Worm (Caenorhabditis elegans) whole organism, L4 larva: ENCODE data around the gene Y57A10A.27.

Experiments used
- D1046.2 ChIP-seq: fragments of 200-800 bp; sonication (Bioruptor generic); IDR thresholded peaks from 2 replicates; pipeline ENCODE4 v1.3.6; 2022; ENCODE audit warnings: missing genetic modification characterization, missing compliant biosample characterization
- F37D6.2 ChIP-seq: sonication (generic microtip); optimal IDR thresholded peaks from 2 replicates; lab custom pipeline; 2016; ENCODE audit warnings: mild to moderate bottlenecking, missing genetic modification characterization, missing compliant biosample characterization
- R02D3.7 ChIP-seq: fragments of 150-350 bp; sonication (generic microtip); optimal IDR thresholded peaks from 3 replicates; lab custom pipeline; 2014; ENCODE audit warnings: missing biosample characterization, missing genetic modification characterization
- Y5F2A.4 ChIP-seq: fragments of 200-800 bp; sonication (Bioruptor generic); optimal IDR thresholded peaks from 2 replicates; lab custom pipeline; 2018; ENCODE audit warnings: mild to moderate bottlenecking, missing genetic modification characterization, missing compliant biosample characterization
- Y75B8A.6 ChIP-seq: fragments of 200-800 bp; sonication (Bioruptor generic); IDR thresholded peaks from 2 replicates; pipeline ENCODE4 v1.3.6; 2022; ENCODE audit warnings: missing genetic modification reagents, missing genetic modification characterization, missing compliant biosample characterization
- aha-1 ChIP-seq: fragments of 150-350 bp; peaks from one replicate; lab custom pipeline; 2014; ENCODE audit warnings: missing biosample characterization, missing genetic modification characterization
- ama-1 ChIP-seq: fragments of 150-350 bp; optimal IDR thresholded peaks from 2 replicates; lab custom pipeline; 2014; ENCODE audit warnings: inconsistent platforms, mixed read lengths
- attf-4 ChIP-seq: sonication (generic microtip); optimal IDR thresholded peaks from 3 replicates; lab custom pipeline; 2017; ENCODE audit warnings: missing biosample characterization, missing genetic modification characterization
- cey-2 ChIP-seq: sonication (generic microtip); optimal IDR thresholded peaks from 3 replicates; lab custom pipeline; 2017; ENCODE audit warnings: missing genetic modification characterization, mild to moderate bottlenecking, missing compliant biosample characterization, antibody characterized with exemption, borderline replicate concordance; ENCODE audit not compliant: insufficient read depth
- ctbp-1 ChIP-seq: fragments of 200-800 bp; sonication (Bioruptor generic); IDR thresholded peaks from 2 replicates; pipeline ENCODE4 v1.3.6; 2022; ENCODE audit warnings: missing genetic modification reagents, missing genetic modification characterization, missing compliant biosample characterization
- dmd-6 ChIP-seq: fragments of 200-800 bp; sonication (Bioruptor generic); IDR thresholded peaks from 2 replicates; pipeline ENCODE4 v1.3.6; 2022; ENCODE audit warnings: missing genetic modification reagents, missing genetic modification characterization, missing compliant biosample characterization
- duxl-1 ChIP-seq: sonication (generic microtip); optimal IDR thresholded peaks from 2 replicates; lab custom pipeline; 2016; ENCODE audit warnings: mild to moderate bottlenecking, missing genetic modification characterization, moderate library complexity, missing compliant biosample characterization; ENCODE audit not compliant: poor library complexity
- dve-1 ChIP-seq: sonication (generic microtip); optimal IDR thresholded peaks from 2 replicates; lab custom pipeline; 2017; ENCODE audit warnings: antibody characterized with exemption, mild to moderate bottlenecking, missing genetic modification characterization, missing compliant biosample characterization; ENCODE audit not compliant: insufficient read depth
- egl-27 ChIP-seq: sonication (generic microtip); optimal IDR thresholded peaks from 3 replicates; lab custom pipeline; 2017; ENCODE audit warnings: missing biosample characterization, missing genetic modification reagents, missing genetic modification characterization
- hlh-30 ChIP-seq: sonication (generic microtip); optimal IDR thresholded peaks from 2 replicates; lab custom pipeline; 2017; ENCODE audit warnings: antibody characterized with exemption, mild to moderate bottlenecking, missing genetic modification characterization, missing compliant biosample characterization; ENCODE audit not compliant: insufficient read depth
- hmg-1.1 ChIP-seq: fragments of 200-800 bp; sonication (Bioruptor generic); IDR thresholded peaks from 2 replicates; pipeline ENCODE4 v1.3.6; 2022; ENCODE audit warnings: missing genetic modification reagents, missing genetic modification characterization, missing compliant biosample characterization
- jun-1 ChIP-seq: fragments of 150-350 bp; optimal IDR thresholded peaks from 2 replicates; lab custom pipeline; 2014; ENCODE audit warnings: missing biosample characterization, missing genetic modification reagents, missing genetic modification characterization
- lim-7 ChIP-seq: fragments of 200-800 bp; sonication (Bioruptor generic); IDR thresholded peaks from 2 replicates; pipeline ENCODE4 v1.3.6; 2022; ENCODE audit warnings: missing genetic modification characterization, missing compliant biosample characterization
- lin-15B ChIP-seq: fragments of 150-350 bp; sonication (generic microtip); optimal IDR thresholded peaks from 3 replicates; lab custom pipeline; 2014; ENCODE audit warnings: missing biosample characterization, missing genetic modification characterization
- lin-38 ChIP-seq: fragments of 200-800 bp; sonication (Bioruptor generic); IDR thresholded peaks from 2 replicates; pipeline ENCODE4 v1.3.6; 2022; ENCODE audit warnings: missing genetic modification reagents, missing genetic modification characterization, missing compliant biosample characterization
- lsy-2 ChIP-seq, 2 experiments: fragments of 150-350 bp in 1 of 2; sonication (generic microtip) in 1 of 2; optimal IDR thresholded peaks; 2 replicates each; lab custom pipeline; 2014 to 2017; ENCODE audit warnings: missing biosample characterization in 2 of 2, missing genetic modification characterization in 2 of 2
- madf-5 ChIP-seq, 2 experiments: fragments of 200-800 bp; sonication (Bioruptor generic); IDR thresholded peaks; 2 replicates each; pipeline ENCODE4 v1.3.6; 2022; ENCODE audit warnings: missing compliant biosample characterization in 2 of 2, missing genetic modification characterization in 2 of 2
- madf-9 ChIP-seq: fragments of 200-800 bp; sonication (Bioruptor generic); conservative IDR thresholded peaks from 2 replicates; pipeline ENCODE4 v1.3.6; 2022; ENCODE audit warnings: missing genetic modification reagents, missing genetic modification characterization, missing compliant biosample characterization
- mxl-2 ChIP-seq: fragments of 200-800 bp; sonication (Bioruptor generic); conservative IDR thresholded peaks from 2 replicates; pipeline ENCODE4 v1.3.6; 2022; ENCODE audit warnings: missing genetic modification reagents, missing genetic modification characterization, missing compliant biosample characterization
- nhr-102 ChIP-seq: sonication (generic microtip); optimal IDR thresholded peaks from 2 replicates; lab custom pipeline; 2016; ENCODE audit warnings: mild to moderate bottlenecking, missing genetic modification characterization, moderate library complexity, missing compliant biosample characterization
- nhr-11 ChIP-seq: fragments of 150-350 bp; optimal IDR thresholded peaks from 2 replicates; lab custom pipeline; 2014; ENCODE audit warnings: missing biosample characterization, missing genetic modification characterization
- nhr-237 ChIP-seq: sonication (generic microtip); optimal IDR thresholded peaks from 2 replicates; lab custom pipeline; 2017; ENCODE audit warnings: missing biosample characterization, missing genetic modification characterization
- nhr-25 ChIP-seq: sonication (generic microtip); optimal IDR thresholded peaks from 2 replicates; lab custom pipeline; 2017; ENCODE audit warnings: missing genetic modification characterization, mild to moderate bottlenecking, missing compliant biosample characterization, antibody characterized with exemption, moderate library complexity, borderline replicate concordance; ENCODE audit not compliant: insufficient read depth
- nhr-28 ChIP-seq: fragments of 150-350 bp; optimal IDR thresholded peaks from 2 replicates; lab custom pipeline; 2014; ENCODE audit warnings: missing biosample characterization, missing genetic modification characterization
- nhr-41 ChIP-seq: fragments of 200-800 bp; sonication (Bioruptor generic); IDR thresholded peaks from 2 replicates; pipeline ENCODE4 v1.3.6; 2022; ENCODE audit warnings: missing genetic modification reagents, missing genetic modification characterization, missing compliant biosample characterization
- nhr-6 ChIP-seq: fragments of 150-350 bp; optimal IDR thresholded peaks from 2 replicates; lab custom pipeline; 2014; ENCODE audit warnings: missing biosample characterization, missing genetic modification characterization
- nhr-76 ChIP-seq: fragments of 150-350 bp; optimal IDR thresholded peaks from 2 replicates; lab custom pipeline; 2014; ENCODE audit warnings: missing biosample characterization, missing genetic modification characterization
- nhr-77 ChIP-seq: fragments of 150-350 bp; optimal IDR thresholded peaks from 2 replicates; lab custom pipeline; 2014; ENCODE audit warnings: missing biosample characterization, missing genetic modification characterization
- sdz-12 ChIP-seq: fragments of 200-800 bp; sonication (Bioruptor generic); optimal IDR thresholded peaks from 2 replicates; lab custom pipeline; 2018; ENCODE audit warnings: mild to moderate bottlenecking, missing genetic modification characterization, missing compliant biosample characterization
- spr-1 ChIP-seq: sonication (generic microtip); optimal IDR thresholded peaks from 2 replicates; lab custom pipeline; 2016; ENCODE audit warnings: mild to moderate bottlenecking, missing genetic modification characterization, missing compliant biosample characterization
- tag-97 ChIP-seq: fragments of 200-800 bp; sonication (Bioruptor generic); IDR thresholded peaks from 2 replicates; pipeline ENCODE4 v1.3.6; 2022; ENCODE audit warnings: missing genetic modification characterization, missing compliant biosample characterization
- unc-62 ChIP-seq, 3 experiments: fragments of 150-350 bp in 1 of 3; sonication (generic microtip); optimal IDR thresholded peaks in 2 of 3; peaks in 1 of 3; 1 replicate in 1 of 3; 2 replicates in 2 of 3; lab custom pipeline; 2014 to 2017; ENCODE audit warnings: missing biosample characterization in 3 of 3, missing genetic modification characterization in 3 of 3, missing genetic modification reagents in 3 of 3, missing genotype in 1 of 3
- ztf-7 ChIP-seq: fragments of 150-350 bp; optimal IDR thresholded peaks from 2 replicates; lab custom pipeline; 2014; ENCODE audit warnings: missing biosample characterization, missing genetic modification characterization

Y57A10A.27 gene

DNA sequence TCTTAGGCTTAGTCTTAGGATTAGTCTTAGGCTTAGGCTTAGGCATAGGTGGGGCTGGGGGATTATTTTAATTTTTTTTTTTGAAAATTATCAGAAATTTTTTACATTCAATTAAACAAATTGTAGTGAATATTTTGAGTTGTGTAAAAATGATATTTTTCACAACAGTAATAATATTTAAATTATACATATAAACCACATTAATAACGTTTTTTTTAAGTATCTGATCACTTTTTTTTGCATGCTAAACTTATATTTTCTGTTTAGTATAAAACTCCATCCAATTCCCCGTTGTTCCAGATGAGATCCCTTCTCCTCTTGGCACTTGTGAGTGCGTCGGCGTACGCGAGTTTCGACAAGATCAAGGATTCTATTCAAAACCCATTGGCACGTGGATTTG, 34.8 kb downstream of the Y57A10A.27 start, which contains the start of gene txdc-12.1 (continued):
- TF ChIP-seq mxl-2 (GFP tag; lab: Robert Waterston, UW) (no peak), nhr-77 (tag; lab: Kevin White, UChicago) (no peak), sdz-12 (GFP tag; lab: Kevin White, UChicago) (no peak), lin-38 (no peak)

DNA sequence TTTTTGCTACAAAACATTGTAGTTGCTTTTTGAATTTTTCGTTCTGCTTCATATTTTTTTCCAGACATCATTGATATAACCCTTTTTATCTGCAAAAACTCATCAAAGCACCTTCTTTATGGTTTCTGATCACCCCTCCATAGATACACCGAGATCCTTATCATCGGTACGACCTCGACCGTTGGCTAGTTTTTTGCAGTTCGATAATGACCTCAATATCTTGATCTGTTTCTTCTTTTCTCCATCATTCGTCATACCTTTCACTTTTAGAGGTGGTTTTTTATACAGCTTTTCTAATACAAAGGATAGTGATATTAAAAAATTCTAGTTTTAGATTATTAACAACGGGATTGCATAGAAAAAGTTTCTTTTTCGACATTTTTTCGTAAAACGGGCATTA, 35.4 kb downstream of the Y57A10A.27 start:
- TF ChIP-seq lin-15B (no peak), nhr-25 (tag; lab: Kevin White, UChicago) (peak; percentile 18), lsy-2 (tag; optimal IDR thresholded peaks at IDR 0.05; lab: Kevin White, UChicago) (peak in 1 of 2 experiments; percentile 32), lin-38 (no peak), nhr-28 (tag; lab: Kevin White, UChicago) (peak; percentile 53)

DNA sequence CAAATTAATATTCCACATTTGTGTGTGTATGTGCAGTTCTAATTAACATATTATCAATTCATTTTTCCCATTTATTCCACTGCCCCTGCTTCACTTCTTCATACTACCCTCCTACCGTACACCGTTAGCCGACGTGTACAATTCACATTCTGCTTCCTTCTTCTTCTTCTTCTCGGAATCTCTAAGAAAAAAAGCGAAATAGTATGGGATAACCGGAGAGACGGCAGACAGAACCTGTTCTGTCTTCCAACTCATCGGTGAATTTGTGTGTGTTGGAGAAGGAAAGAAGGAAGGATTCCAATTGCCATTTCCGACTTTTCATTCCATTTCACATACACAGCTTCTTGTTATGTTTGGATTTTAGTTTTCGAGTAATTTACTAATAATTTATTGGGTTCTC, 37.3 kb downstream of the Y57A10A.27 start:
- TF ChIP-seq dve-1 (tag; lab: Kevin White, UChicago) (no peak), cey-2 (tag; lab: Kevin White, UChicago) (no peak), nhr-41 (GFP tag; lab: Robert Waterston, UW) (no peak), nhr-11 (tag; lab: Kevin White, UChicago) (no peak), R02D3.7 (no peak), madf-9 (GFP tag; lab: Robert Waterston, UW) (no peak), nhr-6 (tag; lab: Kevin White, UChicago) (no peak), hmg-1.1 (GFP tag; lab: Robert Waterston, UW) (no peak), unc-62 (GFP tag; optimal IDR thresholded peaks at IDR 0.05 in 1 of 2; lab: Kevin White, UChicago) (peak in 1 of 2 experiments; percentile 85), unc-62 (tag; optimal IDR thresholded peaks at IDR 0.05; lab: Kevin White, UChicago) (no peak), Y75B8A.6 (GFP tag; lab: Robert Waterston, UW) (no peak), spr-1 (no peak), D1046.2 (GFP tag; lab: Robert Waterston, UW) (no peak), dmd-6 (no peak), egl-27 (tag; lab: Kevin White, UChicago) (no peak), ama-1 (lab: Kevin White, UChicago) (no peak), hlh-30 (no peak), nhr-237 (tag; lab: Kevin White, UChicago) (no peak), aha-1 (tag; lab: Kevin White, UChicago) (peak; percentile 48), lsy-2 (tag; optimal IDR thresholded peaks at IDR 0.05; lab: Kevin White, UChicago) (peak in 1 of 2 experiments; percentile 52), nhr-28 (tag; lab: Kevin White, UChicago) (peak; percentile 55), Y5F2A.4 (no peak), lin-15B (no peak), lim-7 (GFP tag; lab: Robert Waterston, UW) (no peak), jun-1 (tag; lab: Kevin White, UChicago) (no peak), duxl-1 (tag; lab: Kevin White, UChicago) (no peak), madf-5 (GFP tag; IDR thresholded peaks at IDR 0.05; lab: Robert Waterston, UW) (no peak), ctbp-1 (GFP tag; lab: Robert Waterston, UW) (no peak), nhr-102 (tag; lab: Kevin White, UChicago) (no peak), tag-97 (GFP tag; lab: Robert Waterston, UW) (no peak), attf-4 (tag; lab: Kevin White, UChicago) (no peak), ztf-7 (tag; lab: Kevin White, UChicago) (no peak), nhr-76 (tag; lab: Kevin White, UChicago) (no peak), F37D6.2 (tag; lab: Kevin White, UChicago) (no peak)
